Worm (Caenorhabditis elegans): Measurements from ENCODE around the gene F54F2.9.

The F54F2.9 gene

ce11 chrIII:8838075-8838474, 11.0 kb upstream of the F54F2.9 start, which contains the start of gene F44E2.4:
TSS of gene F44E2.4 (minus strand) at chrIII:8838424.
- TF ChIP-seq elt-1 (tag; optimal IDR thresholded peaks at IDR 0.05), result peak; percentile 44
- no peak for TF ChIP-seq mab-5 (tag; optimal IDR thresholded peaks at IDR 0.05)
- peak; percentile 6 for TF ChIP-seq ceh-16 (tag; optimal IDR thresholded peaks at IDR 0.05)

DNA sequence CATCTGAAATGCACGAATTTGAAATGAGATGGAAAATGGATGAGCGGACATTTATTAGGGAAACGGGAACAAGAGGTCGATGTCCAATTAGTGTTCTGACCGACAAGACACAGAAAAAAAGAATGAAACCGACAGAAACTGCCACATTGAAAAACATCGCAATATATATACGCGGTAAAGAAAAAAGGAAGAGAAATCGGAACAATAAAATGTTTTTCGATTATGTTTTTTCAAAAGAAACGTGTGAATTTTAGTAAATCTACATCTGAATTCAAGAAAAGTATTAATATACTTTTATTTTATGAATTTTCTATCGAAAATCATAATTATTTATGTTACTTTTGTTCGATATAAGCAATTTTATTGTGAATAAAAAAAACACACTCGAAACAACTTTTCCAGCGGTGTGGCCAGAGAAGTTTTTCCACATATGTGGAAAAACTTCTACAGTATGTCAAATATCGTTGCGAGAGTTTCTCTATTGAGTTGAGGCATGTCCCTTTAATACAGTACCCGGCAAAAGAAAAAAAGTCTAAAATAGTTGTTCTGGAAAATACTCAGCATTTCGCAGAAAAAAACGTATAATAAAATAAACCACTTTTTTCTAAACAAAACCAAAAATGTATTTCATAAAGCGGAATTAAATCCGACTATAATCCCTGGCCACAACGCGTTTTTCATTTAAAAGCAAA, 4.2 kb upstream of the F54F2.9 start, which contains the start of gene F44E2.10:
Gene F44E2.10, minus strand, starts transcription at position 51 of the 692 bp plus-strand sequence.
- no peak for TF ChIP-seq nhr-237 (tag; optimal IDR thresholded peaks at IDR 0.05)
- TF ChIP-seq mab-5 (tag; optimal IDR thresholded peaks at IDR 0.05), result no peak
- no peak for TF ChIP-seq lin-11 (tag; optimal IDR thresholded peaks at IDR 0.05)
- TF ChIP-seq F13H6.1 (tag; optimal IDR thresholded peaks at IDR 0.05), result no peak
- no peak for TF ChIP-seq nhr-11 (tag; optimal IDR thresholded peaks at IDR 0.05)
- no peak for TF ChIP-seq lin-13 (GFP tag; optimal IDR thresholded peaks at IDR 0.05)
- TF ChIP-seq sma-9 (GFP tag; optimal IDR thresholded peaks at IDR 0.05), result no peak
- TF ChIP-seq sma-9 (tag; optimal IDR thresholded peaks at IDR 0.05), result no peak
- no peak for TF ChIP-seq ama-1 (optimal IDR thresholded peaks at IDR 0.05)

DNA sequence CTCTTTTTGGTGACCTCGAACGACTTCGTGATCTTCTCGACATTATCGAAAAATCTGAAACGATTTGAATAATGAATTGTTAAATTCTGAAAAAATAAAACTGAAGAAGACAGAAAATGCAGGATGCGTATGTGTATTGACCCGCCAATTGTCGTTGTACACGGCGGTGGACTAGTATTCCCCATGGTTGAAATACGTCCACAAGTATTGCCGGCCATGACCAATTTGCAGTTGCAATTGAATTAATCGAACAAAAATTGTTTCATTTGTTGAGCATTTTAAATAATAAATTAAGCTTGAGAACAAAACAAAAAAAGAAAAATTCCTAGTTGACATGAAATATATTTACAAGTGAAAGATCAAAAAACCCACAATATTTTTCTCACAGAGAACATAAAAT, 2.2 kb upstream of the F54F2.9 start, which contains the start of gene F44E2.3:
Gene F44E2.3, minus strand, starts transcription at position 61 of the 400 bp plus-strand sequence.
- TF ChIP-seq lin-13 (GFP tag; optimal IDR thresholded peaks at IDR 0.05), result no peak
- TF ChIP-seq ztf-1 (GFP tag; conservative IDR thresholded peaks at IDR 0.05), result no peak
- no peak for TF ChIP-seq nhr-237 (tag; optimal IDR thresholded peaks at IDR 0.05)
- TF ChIP-seq aly-2 (tag; optimal IDR thresholded peaks at IDR 0.05), result no peak
- TF ChIP-seq elt-3 (tag; optimal IDR thresholded peaks at IDR 0.05), result no peak
- TF ChIP-seq mbf-1 (tag; optimal IDR thresholded peaks at IDR 0.05), result no peak
- no peak for TF ChIP-seq F13H6.1 (tag; optimal IDR thresholded peaks at IDR 0.05)
- no peak for TF ChIP-seq nhr-21 (tag; optimal IDR thresholded peaks at IDR 0.05)
- TF ChIP-seq fos-1 (tag; optimal IDR thresholded peaks at IDR 0.05), result peak; percentile 1
- TF ChIP-seq ztf-4 (tag; optimal IDR thresholded peaks at IDR 0.05), result no peak
- no peak for TF ChIP-seq R02D3.7 (tag; optimal IDR thresholded peaks at IDR 0.05)
- TF ChIP-seq gmeb-1 (tag; optimal IDR thresholded peaks at IDR 0.05), result no peak
- TF ChIP-seq unc-62 (GFP tag; optimal IDR thresholded peaks at IDR 0.05), result no peak
- no peak for TF ChIP-seq ztf-11 (tag; optimal IDR thresholded peaks at IDR 0.05)
- no peak for TF ChIP-seq dmd-4 (tag; optimal IDR thresholded peaks at IDR 0.05)
- TF ChIP-seq crh-2 (tag; optimal IDR thresholded peaks at IDR 0.05), result no peak
- no peak for TF ChIP-seq nhr-23 (tag; optimal IDR thresholded peaks at IDR 0.05)
- TF ChIP-seq nhr-129 (tag; optimal IDR thresholded peaks at IDR 0.05), result no peak
- TF ChIP-seq unc-55 (GFP tag; optimal IDR thresholded peaks at IDR 0.05), result peak; percentile 38
- no peak for TF ChIP-seq mab-5 (tag; optimal IDR thresholded peaks at IDR 0.05)
- peak; percentile 10 for TF ChIP-seq C34F6.9 (tag; optimal IDR thresholded peaks at IDR 0.05)
- TF ChIP-seq blmp-1 (tag; optimal IDR thresholded peaks at IDR 0.05; ENCODE audit: insufficient read depth), result no peak
- no peak for TF ChIP-seq skn-1 (tag; optimal IDR thresholded peaks at IDR 0.05)

ce11 chrIII:8824556-8824955, 2.5 kb downstream of the F54F2.9 start:
- TF ChIP-seq sma-3 (GFP tag; optimal IDR thresholded peaks at IDR 0.05) (no peak), F13H6.1 (tag; optimal IDR thresholded peaks at IDR 0.05) (no peak), nhr-6 (tag; optimal IDR thresholded peaks at IDR 0.05) (no peak), ztf-11 (tag; optimal IDR thresholded peaks at IDR 0.05) (no peak), nhr-25 (tag; optimal IDR thresholded peaks at IDR 0.05) (no peak), skn-1 (tag; optimal IDR thresholded peaks at IDR 0.05) (no peak), ZK546.5 (tag; optimal IDR thresholded peaks at IDR 0.05) (no peak), egl-27 (tag; optimal IDR thresholded peaks at IDR 0.05) (no peak), lin-39 (tag; optimal IDR thresholded peaks at IDR 0.05) (no peak), nhr-12 (tag; optimal IDR thresholded peaks at IDR 0.05) (no peak), aly-2 (tag; optimal IDR thresholded peaks at IDR 0.05) (no peak), nhr-11 (tag; optimal IDR thresholded peaks at IDR 0.05) (no peak), nhr-77 (tag; optimal IDR thresholded peaks at IDR 0.05) (no peak), lsy-2 (tag; optimal IDR thresholded peaks at IDR 0.05) (no peak), mbf-1 (tag; optimal IDR thresholded peaks at IDR 0.05) (no peak), crh-2 (tag; optimal IDR thresholded peaks at IDR 0.05) (no peak), unc-55 (GFP tag; optimal IDR thresholded peaks at IDR 0.05) (no peak)
